Fruit fly (Drosophila melanogaster) whole organism, embryonic: ENCODE results near the gene CG32712.

Experiments used
- BEAF-32 ChIP-seq: fragments of 200-800 bp; sonication (Bioruptor generic); optimal IDR thresholded peaks from 3 replicates; lab custom pipeline; 2017; ENCODE audit warnings: missing biosample characterization, missing genetic modification characterization, mild to moderate bottlenecking, moderate library complexity, missing genetic modification reagents
- Blimp-1 ChIP-seq: fragments of 200-800 bp; sonication (Bioruptor generic); optimal IDR thresholded peaks from 3 replicates; lab custom pipeline; 2018; ENCODE audit warnings: missing biosample characterization, missing genetic modification characterization, mild to moderate bottlenecking, moderate library complexity, missing genetic modification reagents
- CG10321 ChIP-seq: fragments of 200-800 bp; sonication (Bioruptor generic); IDR thresholded peaks from 2 replicates; pipeline ENCODE4 v1.3.6; 2022; ENCODE audit warnings: missing biosample characterization, missing genetic modification characterization
- CG10979 ChIP-seq: fragments of 200-800 bp; sonication (Bioruptor generic); optimal IDR thresholded peaks from 2 replicates; lab custom pipeline; 2018; ENCODE audit warnings: missing biosample characterization, mild to moderate bottlenecking, missing genetic modification characterization, moderate library complexity
- CG11398 ChIP-seq: fragments of 200-800 bp; sonication (Bioruptor generic); optimal IDR thresholded peaks from 2 replicates; lab custom pipeline; 2016; ENCODE audit warnings: missing biosample characterization, missing genetic modification characterization
- CG12155 ChIP-seq: fragments of 200-800 bp; sonication (Bioruptor generic); optimal IDR thresholded peaks from 3 replicates; lab custom pipeline; 2016; ENCODE audit warnings: missing biosample characterization, missing genetic modification characterization
- CG14441 ChIP-seq: fragments of 200-800 bp; sonication (Bioruptor generic); IDR thresholded peaks from 2 replicates; pipeline ENCODE4 v1.3.6; 2022; ENCODE audit warnings: missing biosample characterization, missing genetic modification characterization
- CG17361 ChIP-seq: fragments of 200-800 bp; sonication (Bioruptor generic); IDR thresholded peaks from 3 replicates; pipeline ENCODE4 v1.3.6; 2022; ENCODE audit warnings: missing biosample characterization, missing genetic modification characterization
- CG18011 ChIP-seq: fragments of 200-800 bp; sonication (Bioruptor generic); optimal IDR thresholded peaks from 2 replicates; lab custom pipeline; 2017; ENCODE audit warnings: missing biosample characterization, missing genetic modification characterization, mild to moderate bottlenecking, moderate library complexity, missing genotype
- CG2120 ChIP-seq: fragments of 200-800 bp; sonication (Bioruptor generic); optimal IDR thresholded peaks from 3 replicates; lab custom pipeline; 2016; ENCODE audit warnings: missing biosample characterization, missing genetic modification characterization
- CG32532 ChIP-seq: fragments of 200-800 bp; sonication (Bioruptor generic); IDR thresholded peaks from 2 replicates; pipeline ENCODE4 v1.3.6; 2022; ENCODE audit warnings: missing biosample characterization, missing genetic modification characterization
- CG32767 ChIP-seq: fragments of 200-800 bp; sonication (Bioruptor generic); IDR thresholded peaks from 2 replicates; pipeline ENCODE4 v1.3.6; 2022; ENCODE audit warnings: missing biosample characterization, missing genetic modification characterization
- CG3407 ChIP-seq: fragments of 200-800 bp; sonication (Bioruptor generic); optimal IDR thresholded peaks from 2 replicates; lab custom pipeline; 2018; ENCODE audit warnings: missing biosample characterization, mild to moderate bottlenecking, missing genetic modification characterization
- CG34376 ChIP-seq: fragments of 200-800 bp; sonication (Bioruptor generic); optimal IDR thresholded peaks from 2 replicates; lab custom pipeline; 2018; ENCODE audit warnings: missing biosample characterization, mild to moderate bottlenecking, missing genetic modification characterization
- CG3995 ChIP-seq: fragments of 200-800 bp; sonication (Bioruptor generic); optimal IDR thresholded peaks from 3 replicates; lab custom pipeline; 2016; ENCODE audit warnings: missing biosample characterization, missing genetic modification characterization
- CG4617 ChIP-seq: fragments of 200-800 bp; sonication (Bioruptor generic); optimal IDR thresholded peaks from 3 replicates; lab custom pipeline; 2016; ENCODE audit warnings: missing biosample characterization, missing genetic modification characterization, borderline replicate concordance
- CG4730 ChIP-seq: fragments of 200-800 bp; sonication (Bioruptor generic); IDR thresholded peaks from 2 replicates; pipeline ENCODE4 v1.3.6; 2022; ENCODE audit warnings: missing biosample characterization, missing genetic modification characterization
- CG5953 ChIP-seq: fragments of 200-800 bp; sonication (Bioruptor generic); IDR thresholded peaks from 2 replicates; pipeline ENCODE4 v1.3.6; 2022; ENCODE audit warnings: missing biosample characterization, missing genetic modification characterization
- CG7357 ChIP-seq: fragments of 200-800 bp; sonication (Bioruptor generic); IDR thresholded peaks from 3 replicates; pipeline ENCODE4 v1.3.6; 2022; ENCODE audit warnings: missing biosample characterization, missing genetic modification characterization
- CG7839 ChIP-seq: fragments of 200-800 bp; sonication (Bioruptor generic); optimal IDR thresholded peaks from 3 replicates; lab custom pipeline; 2018; ENCODE audit warnings: missing biosample characterization, mild to moderate bottlenecking, missing genetic modification characterization, moderate library complexity
- Dbx ChIP-seq: fragments of 200-800 bp; sonication (Bioruptor generic); IDR thresholded peaks from 3 replicates; pipeline ENCODE4 v1.3.6; 2022; ENCODE audit warnings: missing biosample characterization, missing genetic modification characterization
- E2f1 ChIP-seq: fragments of 200-800 bp; sonication (Bioruptor generic); IDR thresholded peaks from 2 replicates; pipeline ENCODE4 v1.3.6; 2022; ENCODE audit warnings: missing biosample characterization, missing genetic modification characterization
- GATAe ChIP-seq: fragments of 200-800 bp; sonication (Bioruptor generic); conservative IDR thresholded peaks from 2 replicates; pipeline ENCODE4 v1.3.6; 2022; ENCODE audit warnings: missing biosample characterization, missing genetic modification characterization
- HmgD ChIP-seq: fragments of 200-800 bp; sonication (Bioruptor generic); optimal IDR thresholded peaks from 3 replicates; lab custom pipeline; 2016; ENCODE audit warnings: missing biosample characterization, missing genetic modification characterization
- Med ChIP-seq: fragments of 200-800 bp; sonication (Bioruptor generic); peaks from one replicate; lab custom pipeline; 2016; ENCODE audit warnings: missing biosample characterization, missing genetic modification characterization, mild to moderate bottlenecking, inconsistent platforms, moderate library complexity
- Mes4 ChIP-seq: fragments of 200-800 bp; sonication (Bioruptor generic); optimal IDR thresholded peaks from 2 replicates; lab custom pipeline; 2016; ENCODE audit warnings: missing biosample characterization, missing genetic modification characterization
- NFAT ChIP-seq: fragments of 200-800 bp; sonication (Bioruptor generic); IDR thresholded peaks from 2 replicates; pipeline ENCODE4 v1.3.6; 2022; ENCODE audit warnings: missing biosample characterization, missing genetic modification characterization
- NfI ChIP-seq: fragments of 200-800 bp; sonication (Bioruptor generic); optimal IDR thresholded peaks from 3 replicates; lab custom pipeline; 2018; ENCODE audit warnings: missing biosample characterization, mild to moderate bottlenecking, missing genetic modification characterization, moderate library complexity
- Rfx ChIP-seq: fragments of 200-800 bp; sonication (Bioruptor generic); IDR thresholded peaks from 2 replicates; pipeline ENCODE4 v1.3.6; 2022; ENCODE audit warnings: missing biosample characterization, missing genetic modification characterization
- Sox100B ChIP-seq: fragments of 200-800 bp; sonication (Bioruptor generic); optimal IDR thresholded peaks from 3 replicates; lab custom pipeline; 2018; ENCODE audit warnings: missing biosample characterization, mild to moderate bottlenecking, missing genetic modification characterization
- Xrp1 ChIP-seq: fragments of 200-800 bp; sonication (Bioruptor generic); IDR thresholded peaks from 2 replicates; pipeline ENCODE4 v1.3.6; 2022; ENCODE audit warnings: missing biosample characterization, missing genetic modification characterization
- abd-A ChIP-seq: fragments of 200-800 bp; sonication (Bioruptor generic); optimal IDR thresholded peaks from 3 replicates; lab custom pipeline; 2019; ENCODE audit warnings: missing biosample characterization, mild to moderate bottlenecking, missing genetic modification characterization, moderate library complexity
- aop ChIP-seq: fragments of 200-800 bp; sonication (Bioruptor generic); IDR thresholded peaks from 2 replicates; pipeline ENCODE4 v1.3.6; 2022; ENCODE audit warnings: missing biosample characterization, missing genetic modification characterization
- crc ChIP-seq: fragments of 200-800 bp; sonication (Bioruptor generic); optimal IDR thresholded peaks from 2 replicates; lab custom pipeline; 2016; ENCODE audit warnings: missing biosample characterization, missing genetic modification characterization
- crol ChIP-seq: fragments of 200-800 bp; sonication (Bioruptor generic); IDR thresholded peaks from 2 replicates; pipeline ENCODE4 v1.3.6; 2022; ENCODE audit warnings: missing biosample characterization, missing genetic modification characterization
- dimm ChIP-seq: fragments of 200-800 bp; sonication (Bioruptor generic); IDR thresholded peaks from 2 replicates; pipeline ENCODE4 v1.3.6; 2022; ENCODE audit warnings: missing biosample characterization, missing genetic modification characterization
- exex ChIP-seq: fragments of 200-800 bp; sonication (Bioruptor generic); optimal IDR thresholded peaks from 4 replicates; lab custom pipeline; 2018; ENCODE audit warnings: missing biosample characterization, mild to moderate bottlenecking, missing genetic modification characterization, moderate library complexity
- fru ChIP-seq: fragments of >200 bp; optimal IDR thresholded peaks from 2 replicates; lab custom pipeline; 2017
- gcm ChIP-seq: fragments of 200-800 bp; sonication (Bioruptor generic); optimal IDR thresholded peaks from 2 replicates; lab custom pipeline; 2019; ENCODE audit warnings: missing biosample characterization, mild to moderate bottlenecking, missing genetic modification characterization, moderate library complexity
- gsb-n ChIP-seq: fragments of 200-800 bp; sonication (Bioruptor generic); optimal IDR thresholded peaks from 3 replicates; lab custom pipeline; 2018; ENCODE audit warnings: missing biosample characterization, mild to moderate bottlenecking, missing genetic modification characterization
- ham ChIP-seq: fragments of 200-800 bp; sonication (Bioruptor generic); IDR thresholded peaks from 2 replicates; pipeline ENCODE4 v1.3.6; 2022; ENCODE audit warnings: missing biosample characterization, missing genetic modification characterization
- hbn ChIP-seq: fragments of 200-800 bp; sonication (Bioruptor generic); IDR thresholded peaks from 2 replicates; pipeline ENCODE4 v1.3.6; 2022; ENCODE audit warnings: missing biosample characterization, missing genetic modification characterization; ENCODE audit not compliant: partially characterized antibody
- kni ChIP-seq: fragments of 200-800 bp; sonication (Bioruptor generic); optimal IDR thresholded peaks from 3 replicates; lab custom pipeline; 2017; ENCODE audit warnings: mild to moderate bottlenecking, missing biosample characterization, missing genetic modification reagents, missing genetic modification characterization
- lov ChIP-seq, 2 experiments: fragments of 200-800 bp in 1 of 2; fragments of >200 bp in 1 of 2; sonication (Bioruptor generic) in 1 of 2; IDR thresholded peaks in 1 of 2; optimal IDR thresholded peaks in 1 of 2; 2 replicates in 1 of 2; 3 replicates in 1 of 2; pipeline versions ENCODE4 v1.3.6 to Lab custom; 2017 to 2022; ENCODE audit warnings: missing biosample characterization in 1 of 2, missing genetic modification characterization in 1 of 2
- mam ChIP-seq: fragments of 200-800 bp; sonication (Bioruptor generic); optimal IDR thresholded peaks from 3 replicates; lab custom pipeline; 2016; ENCODE audit warnings: missing biosample characterization, missing genetic modification characterization
- nerfin-1 ChIP-seq: fragments of 200-800 bp; sonication (Bioruptor generic); optimal IDR thresholded peaks from 3 replicates; lab custom pipeline; 2019; ENCODE audit warnings: missing biosample characterization, mild to moderate bottlenecking, missing genetic modification characterization, moderate library complexity
- phol ChIP-seq: fragments of 200-800 bp; sonication (Bioruptor generic); optimal IDR thresholded peaks from 3 replicates; lab custom pipeline; 2018; ENCODE audit warnings: missing biosample characterization, mild to moderate bottlenecking, missing genetic modification characterization, moderate library complexity
- row ChIP-seq: fragments of 200-800 bp; sonication (Bioruptor generic); IDR thresholded peaks from 3 replicates; pipeline ENCODE4 v1.3.6; 2022; ENCODE audit warnings: missing biosample characterization, missing genetic modification characterization
- tap ChIP-seq: fragments of 200-800 bp; optimal IDR thresholded peaks from 3 replicates; lab custom pipeline; 2019; ENCODE audit warnings: missing biosample characterization, mild to moderate bottlenecking, missing genetic modification characterization, moderate library complexity
- yki ChIP-seq: fragments of >200 bp; optimal IDR thresholded peaks from 3 replicates; lab custom pipeline; 2018
- zf30C ChIP-seq: fragments of 200-800 bp; sonication (Bioruptor generic); optimal IDR thresholded peaks from 3 replicates; lab custom pipeline; 2018; ENCODE audit warnings: missing biosample characterization, mild to moderate bottlenecking, missing genetic modification characterization

Gene CG32712

DNA sequence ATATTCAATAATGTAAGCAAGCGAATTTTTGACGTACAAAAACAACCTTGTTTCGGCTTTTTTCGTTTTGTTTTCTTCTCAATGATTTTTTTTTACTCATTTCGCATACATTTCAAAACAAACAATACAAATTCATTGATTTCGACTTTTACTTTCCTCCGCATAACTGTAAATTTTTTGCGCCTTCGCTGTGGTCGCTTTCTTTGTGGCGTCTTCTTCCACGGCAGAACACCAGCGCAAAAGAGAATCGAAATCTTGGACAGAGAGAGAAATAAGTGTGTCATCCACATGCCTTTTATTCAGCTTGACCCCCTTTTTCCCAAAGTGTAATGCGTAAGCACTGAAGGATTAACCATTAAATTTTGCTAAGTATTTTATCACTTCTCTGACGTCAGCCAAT lies 19.3 kb downstream of the CG32712 start:
- no peak for TF ChIP-seq aop (GFP tag; lab: Robert Waterston, UW)
- TF ChIP-seq CG2120 (GFP tag; lab: Kevin White, UChicago), result peak; percentile 9
- no peak for TF ChIP-seq CG4730 (GFP tag; lab: Robert Waterston, UW)
- TF ChIP-seq CG10321 (GFP tag; lab: Robert Waterston, UW), result no peak
- no peak for TF ChIP-seq CG32532
- no peak for TF ChIP-seq CG4617 (GFP tag; lab: Kevin White, UChicago)
- no peak for TF ChIP-seq CG17361 (GFP tag; lab: Robert Waterston, UW)
- TF ChIP-seq BEAF-32, result no peak
- no peak for TF ChIP-seq Xrp1
- no peak for TF ChIP-seq ham (GFP tag; lab: Robert Waterston, UW)
- TF ChIP-seq Sox100B, result no peak
- TF ChIP-seq gcm, result no peak
- TF ChIP-seq NFAT (GFP tag; lab: Robert Waterston, UW), result no peak
- no peak for TF ChIP-seq fru (lab: Kevin White, UChicago)
- no peak for TF ChIP-seq crc (GFP tag; lab: Kevin White, UChicago)
- no peak for TF ChIP-seq CG14441 (GFP tag; lab: Robert Waterston, UW)
- no peak for TF ChIP-seq NfI (GFP tag; lab: Kevin White, UChicago)
- 0 out of 3 replicates have a peak, but pooled peaks have one; percentile 25 for TF ChIP-seq row (GFP tag; lab: Robert Waterston, UW)
- no peak for TF ChIP-seq CG7839 (tag; lab: Kevin White, UChicago)
- TF ChIP-seq E2f1 (GFP tag; lab: Robert Waterston, UW), result no peak
- peak; percentile 73 for TF ChIP-seq Blimp-1 (GFP tag; lab: Kevin White, UChicago)
- peak; percentile 52 for TF ChIP-seq Med (GFP tag; lab: Kevin White, UChicago)
- no peak for TF ChIP-seq Dbx (GFP tag; lab: Robert Waterston, UW)
- no peak for TF ChIP-seq lov (optimal IDR thresholded peaks at IDR 0.05; lab: Kevin White, UChicago)
- TF ChIP-seq lov (GFP tag; IDR thresholded peaks at IDR 0.05; lab: Robert Waterston, UW), result no peak
- no peak for TF ChIP-seq CG32767 (GFP tag; lab: Robert Waterston, UW)
- TF ChIP-seq zf30C (GFP tag; lab: Kevin White, UChicago), result peak; percentile 55

DNA sequence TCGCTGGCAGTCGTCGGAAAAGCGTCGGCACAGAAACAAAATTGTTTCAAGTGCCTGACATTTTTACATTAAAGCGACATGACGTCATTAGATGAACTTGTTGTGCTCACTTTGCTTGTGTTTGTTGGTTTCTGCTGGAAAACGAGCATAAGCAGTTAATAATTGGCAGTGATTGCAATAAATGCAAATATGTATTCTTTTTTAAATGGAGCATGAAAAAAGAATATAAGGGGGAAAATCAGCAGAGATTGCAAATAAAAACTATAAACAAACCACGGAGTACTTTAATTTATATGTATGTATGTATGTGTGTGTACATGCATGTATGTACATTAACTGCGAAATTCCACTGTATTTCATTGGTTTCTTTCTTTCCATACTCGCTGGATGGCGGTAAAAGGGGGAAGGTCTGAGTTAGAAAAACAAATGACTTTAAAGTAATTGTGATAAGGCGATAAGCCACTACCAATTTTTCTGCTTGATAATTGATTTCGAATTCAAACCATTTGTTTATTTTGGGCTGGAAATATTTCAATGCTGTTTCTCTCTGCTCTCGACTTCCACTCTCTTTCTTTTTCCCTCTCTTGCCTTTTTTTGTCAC lies 20.0 kb downstream of the CG32712 start:
- TF ChIP-seq dimm (GFP tag; lab: Robert Waterston, UW) (no peak), NfI (GFP tag; lab: Kevin White, UChicago) (no peak), Rfx (GFP tag; lab: Robert Waterston, UW) (0 out of 2 replicates have a peak, but pooled peaks have one; percentile 10), gsb-n (tag; lab: Kevin White, UChicago) (no peak), yki (lab: Kevin White, UChicago) (no peak), HmgD (GFP tag; lab: Kevin White, UChicago) (no peak), kni (GFP tag; lab: Kevin White, UChicago) (no peak), Mes4 (GFP tag; lab: Kevin White, UChicago) (no peak), CG3407 (GFP tag; lab: Kevin White, UChicago) (no peak), exex (tag; lab: Kevin White, UChicago) (peak; percentile 87), CG34376 (GFP tag; lab: Kevin White, UChicago) (peak; percentile 44), abd-A (tag; lab: Kevin White, UChicago) (no peak), GATAe (GFP tag; lab: Robert Waterston, UW) (0 out of 2 replicates have a peak, but pooled peaks have one; percentile 19), hbn (GFP tag; lab: Robert Waterston, UW) (no peak), CG10979 (no peak), CG3995 (GFP tag; lab: Kevin White, UChicago) (no peak), CG7357 (GFP tag; lab: Robert Waterston, UW) (no peak), CG12155 (GFP tag; lab: Kevin White, UChicago) (no peak), phol (tag; lab: Kevin White, UChicago) (no peak), CG18011 (no peak), crol (GFP tag; lab: Robert Waterston, UW) (0 out of 2 replicates have a peak, but pooled peaks have one; percentile 10), nerfin-1 (tag; lab: Kevin White, UChicago) (no peak), mam (GFP tag; lab: Kevin White, UChicago) (no peak), tap (tag; lab: Kevin White, UChicago) (no peak), CG5953 (GFP tag; lab: Robert Waterston, UW) (no peak), CG11398 (GFP tag; lab: Kevin White, UChicago) (no peak)
